Worm (Caenorhabditis elegans) whole organism, late embryonic: ENCODE data around the gene lips-5.

ENCODE experiments used
- K09A11.1 ChIP-seq: sonication (generic microtip); optimal IDR thresholded peaks from 2 replicates; lab custom pipeline; 2017; ENCODE audit warnings: antibody characterized with exemption, mild to moderate bottlenecking, missing genetic modification characterization, missing compliant biosample characterization; ENCODE audit not compliant: insufficient read depth
- ahr-1 ChIP-seq: sonication (generic microtip); optimal IDR thresholded peaks from 2 replicates; lab custom pipeline; 2016; ENCODE audit warnings: missing genetic modification characterization, missing compliant biosample characterization
- ama-1 ChIP-seq: fragments of 150-350 bp; optimal IDR thresholded peaks from 2 replicates; lab custom pipeline; 2014
- ceh-14 ChIP-seq: sonication (generic microtip); optimal IDR thresholded peaks from 2 replicates; lab custom pipeline; 2016; ENCODE audit warnings: missing genotype, missing genetic modification characterization, missing compliant biosample characterization
- ceh-18 ChIP-seq: sonication (generic microtip); optimal IDR thresholded peaks from 2 replicates; lab custom pipeline; 2016; ENCODE audit warnings: missing genetic modification characterization, missing compliant biosample characterization
- ceh-22 ChIP-seq: sonication (generic microtip); optimal IDR thresholded peaks from 2 replicates; lab custom pipeline; 2017; ENCODE audit warnings: missing biosample characterization, missing genetic modification characterization
- ceh-30 ChIP-seq: fragments of 150-350 bp; optimal IDR thresholded peaks from 2 replicates; lab custom pipeline; 2014; ENCODE audit warnings: missing biosample characterization, missing genetic modification characterization
- ceh-31 ChIP-seq: sonication (generic microtip); optimal IDR thresholded peaks from 2 replicates; lab custom pipeline; 2016; ENCODE audit warnings: missing genetic modification characterization, missing compliant biosample characterization
- ceh-45 ChIP-seq: fragments of 200-800 bp; sonication (Bioruptor generic); IDR thresholded peaks from 2 replicates; pipeline ENCODE4 v1.3.6; 2022; ENCODE audit warnings: missing genetic modification reagents, missing genetic modification characterization, missing compliant biosample characterization
- ceh-48 ChIP-seq: sonication (generic microtip); optimal IDR thresholded peaks from 2 replicates; lab custom pipeline; 2016; ENCODE audit warnings: missing genetic modification characterization, inconsistent platforms, missing compliant biosample characterization
- ceh-9 ChIP-seq: sonication (generic microtip); optimal IDR thresholded peaks from 2 replicates; lab custom pipeline; 2016; ENCODE audit warnings: mild to moderate bottlenecking, missing genetic modification characterization, inconsistent platforms, missing compliant biosample characterization
- che-1 ChIP-seq: sonication (generic microtip); optimal IDR thresholded peaks from 2 replicates; lab custom pipeline; 2016; ENCODE audit warnings: mild to moderate bottlenecking, missing genetic modification characterization, missing compliant biosample characterization
- dmd-4 ChIP-seq: sonication (generic microtip); optimal IDR thresholded peaks from 2 replicates; lab custom pipeline; 2016; ENCODE audit warnings: borderline replicate concordance, missing genetic modification characterization, missing compliant biosample characterization
- dve-1 ChIP-seq: sonication (generic microtip); optimal IDR thresholded peaks from 2 replicates; lab custom pipeline; 2017; ENCODE audit warnings: antibody characterized with exemption, mild to moderate bottlenecking, missing genetic modification characterization, missing compliant biosample characterization
- eyg-1 ChIP-seq: sonication (generic microtip); optimal IDR thresholded peaks from 2 replicates; lab custom pipeline; 2016; ENCODE audit warnings: missing genotype, missing genetic modification characterization, missing compliant biosample characterization
- fax-1 ChIP-seq: sonication (generic microtip); optimal IDR thresholded peaks from 2 replicates; lab custom pipeline; 2016; ENCODE audit warnings: missing genotype, missing genetic modification characterization, missing compliant biosample characterization
- fkh-10 ChIP-seq: fragments of 150-350 bp; optimal IDR thresholded peaks from 2 replicates; lab custom pipeline; 2014; ENCODE audit warnings: missing biosample characterization, missing genetic modification reagents, missing genetic modification characterization
- fkh-6 ChIP-seq: sonication (generic microtip); optimal IDR thresholded peaks from 2 replicates; lab custom pipeline; 2016; ENCODE audit warnings: missing genetic modification characterization, missing compliant biosample characterization
- hlh-15 ChIP-seq: sonication (generic microtip); optimal IDR thresholded peaks from 2 replicates; lab custom pipeline; 2016; ENCODE audit warnings: missing genetic modification characterization, missing compliant biosample characterization
- hlh-30 ChIP-seq: sonication (generic microtip); optimal IDR thresholded peaks from 2 replicates; lab custom pipeline; 2017; ENCODE audit warnings: antibody characterized with exemption, missing genetic modification characterization, missing compliant biosample characterization; ENCODE audit not compliant: insufficient read depth
- hlh-6 ChIP-seq: sonication (generic microtip); optimal IDR thresholded peaks from 2 replicates; lab custom pipeline; 2016; ENCODE audit warnings: missing genotype, missing genetic modification characterization, missing compliant biosample characterization
- hlh-8 ChIP-seq: sonication (generic microtip); optimal IDR thresholded peaks from 2 replicates; lab custom pipeline; 2016; ENCODE audit warnings: missing genotype, missing genetic modification characterization, missing compliant biosample characterization
- lim-6 ChIP-seq: sonication (generic microtip); optimal IDR thresholded peaks from 2 replicates; lab custom pipeline; 2016; ENCODE audit warnings: missing genetic modification characterization, missing compliant biosample characterization
- madf-2 ChIP-seq: sonication (generic microtip); optimal IDR thresholded peaks from 2 replicates; lab custom pipeline; 2017; ENCODE audit warnings: missing genetic modification characterization, missing compliant biosample characterization
- nfya-1 ChIP-seq: sonication (generic microtip); optimal IDR thresholded peaks from 2 replicates; lab custom pipeline; 2017; ENCODE audit warnings: missing genetic modification characterization, mild to moderate bottlenecking, missing compliant biosample characterization, antibody characterized with exemption, moderate library complexity
- nhr-232 ChIP-seq: sonication (generic microtip); optimal IDR thresholded peaks from 2 replicates; lab custom pipeline; 2016; ENCODE audit warnings: missing genetic modification characterization, missing compliant biosample characterization
- npax-4 ChIP-seq: sonication (generic microtip); optimal IDR thresholded peaks from 2 replicates; lab custom pipeline; 2016; ENCODE audit warnings: missing genetic modification characterization, missing compliant biosample characterization
- pha-2 ChIP-seq: sonication (generic microtip); optimal IDR thresholded peaks from 2 replicates; lab custom pipeline; 2017; ENCODE audit warnings: mild to moderate bottlenecking, missing genetic modification characterization, missing compliant biosample characterization
- pha-4 ChIP-seq: fragments of 150-350 bp; optimal IDR thresholded peaks from 2 replicates; lab custom pipeline; 2018; ENCODE audit warnings: missing biosample characterization, missing genetic modification reagents, missing genetic modification characterization
- pqm-1 ChIP-seq: sonication (generic microtip); optimal IDR thresholded peaks from 2 replicates; lab custom pipeline; 2016; ENCODE audit warnings: missing genetic modification characterization, missing compliant biosample characterization
- ref-2 ChIP-seq: sonication (generic microtip); optimal IDR thresholded peaks from 2 replicates; lab custom pipeline; 2016; ENCODE audit warnings: missing genetic modification characterization, missing compliant biosample characterization
- rnt-1 ChIP-seq: sonication (generic microtip); optimal IDR thresholded peaks from 2 replicates; lab custom pipeline; 2016; ENCODE audit warnings: missing genetic modification characterization, missing compliant biosample characterization
- sdc-2 ChIP-seq: sonication (generic microtip); optimal IDR thresholded peaks from 2 replicates; lab custom pipeline; 2016; ENCODE audit warnings: missing genotype, missing genetic modification characterization, missing compliant biosample characterization
- sox-2 ChIP-seq: fragments of 200-800 bp; sonication (Bioruptor generic); IDR thresholded peaks from 2 replicates; pipeline ENCODE4 v1.3.6; 2022; ENCODE audit warnings: missing genetic modification reagents, missing genetic modification characterization, missing compliant biosample characterization
- tbx-2 ChIP-seq: sonication (generic microtip); optimal IDR thresholded peaks from 2 replicates; lab custom pipeline; 2016; ENCODE audit warnings: missing genetic modification characterization, missing compliant biosample characterization
- tbx-7 ChIP-seq: sonication (generic microtip); optimal IDR thresholded peaks from 2 replicates; lab custom pipeline; 2016; ENCODE audit warnings: missing genotype, missing genetic modification characterization, missing compliant biosample characterization
- ttx-3 ChIP-seq: sonication (generic microtip); optimal IDR thresholded peaks from 2 replicates; lab custom pipeline; 2016; ENCODE audit warnings: missing genetic modification reagents, missing genetic modification characterization, missing compliant biosample characterization
- unc-42 ChIP-seq: sonication (generic microtip); optimal IDR thresholded peaks from 2 replicates; lab custom pipeline; 2016; ENCODE audit warnings: missing genotype, missing genetic modification characterization, missing compliant biosample characterization
- unc-55 ChIP-seq: sonication (generic microtip); optimal IDR thresholded peaks from 2 replicates; lab custom pipeline; 2017; ENCODE audit warnings: missing biosample characterization, missing genetic modification reagents, missing genetic modification characterization
- zip-5 ChIP-seq: sonication (generic microtip); optimal IDR thresholded peaks from 2 replicates; lab custom pipeline; 2016; ENCODE audit warnings: missing genetic modification characterization, missing compliant biosample characterization

lips-5 gene

ce11 chrIV:11744287-11744686 is 29.3 kb downstream of the lips-5 start:
- TF ChIP-seq nfya-1 (tag; lab: Kevin White, UChicago) (no peak), hlh-30 (peak; percentile 38)

ce11 chrIV:11743813-11744212 is 29.7 kb downstream of the lips-5 start:
- TF ChIP-seq dmd-4 (no peak), madf-2 (tag; lab: Kevin White, UChicago) (no peak), sox-2 (GFP tag; lab: Robert Waterston, UW) (no peak), pha-4 (tag; lab: Kevin White, UChicago) (no peak), ceh-30 (tag; lab: Kevin White, UChicago) (no peak), lim-6 (no peak), K09A11.1 (no peak), ceh-45 (no peak), hlh-15 (tag; lab: Kevin White, UChicago) (no peak), eyg-1 (tag; lab: Kevin White, UChicago) (no peak), fkh-10 (no peak), pqm-1 (tag; lab: Kevin White, UChicago) (no peak), zip-5 (tag; lab: Kevin White, UChicago) (no peak), hlh-30 (no peak), hlh-6 (tag; lab: Kevin White, UChicago) (no peak), nhr-232 (no peak), ceh-18 (tag; lab: Kevin White, UChicago) (no peak), ref-2 (tag; lab: Kevin White, UChicago) (no peak), tbx-2 (tag; lab: Kevin White, UChicago) (no peak), ceh-14 (tag; lab: Kevin White, UChicago) (no peak)

ce11 chrIV:11742406-11742805 is 31.1 kb downstream of the lips-5 start, which contains the start of gene K01A6.5:
K01A6.5 (plus strand) TSS chrIV:11742706.
- TF ChIP-seq unc-42 (tag; lab: Kevin White, UChicago) (no peak), npax-4 (tag; lab: Kevin White, UChicago) (no peak), fkh-6 (tag; lab: Kevin White, UChicago) (no peak), unc-55 (GFP tag; lab: Kevin White, UChicago) (no peak), hlh-6 (tag; lab: Kevin White, UChicago) (no peak), tbx-7 (tag; lab: Kevin White, UChicago) (no peak), madf-2 (tag; lab: Kevin White, UChicago) (no peak), sdc-2 (tag; lab: Kevin White, UChicago) (no peak), hlh-30 (no peak), lim-6 (no peak), ama-1 (lab: Kevin White, UChicago) (no peak), fax-1 (tag; lab: Kevin White, UChicago) (no peak), hlh-8 (tag; lab: Kevin White, UChicago) (no peak), zip-5 (tag; lab: Kevin White, UChicago) (no peak), rnt-1 (no peak), ahr-1 (tag; lab: Kevin White, UChicago) (no peak), dve-1 (tag; lab: Kevin White, UChicago) (no peak), pha-4 (tag; lab: Kevin White, UChicago) (no peak)

ce11 chrIV:11740204-11740603 is 33.3 kb downstream of the lips-5 start, which contains the start of gene K01A6.4:
K01A6.4 (minus strand) TSS chrIV:11740304.
- TF ChIP-seq ttx-3 (tag; lab: Kevin White, UChicago) (no peak), pha-2 (no peak), che-1 (tag; lab: Kevin White, UChicago) (no peak), ceh-14 (tag; lab: Kevin White, UChicago) (no peak), ceh-48 (tag; lab: Kevin White, UChicago) (no peak), ceh-31 (tag; lab: Kevin White, UChicago) (no peak), ceh-30 (tag; lab: Kevin White, UChicago) (no peak), zip-5 (tag; lab: Kevin White, UChicago) (no peak), sox-2 (GFP tag; lab: Robert Waterston, UW) (no peak), ceh-18 (tag; lab: Kevin White, UChicago) (no peak), hlh-8 (tag; lab: Kevin White, UChicago) (no peak), dve-1 (tag; lab: Kevin White, UChicago) (no peak), fax-1 (tag; lab: Kevin White, UChicago) (no peak), ceh-9 (tag; lab: Kevin White, UChicago) (no peak), ceh-22 (tag; lab: Kevin White, UChicago) (no peak), tbx-7 (tag; lab: Kevin White, UChicago) (no peak)
